Worm (Caenorhabditis elegans): ENCODE measurements around the gene T24C4.2.

DNA sequence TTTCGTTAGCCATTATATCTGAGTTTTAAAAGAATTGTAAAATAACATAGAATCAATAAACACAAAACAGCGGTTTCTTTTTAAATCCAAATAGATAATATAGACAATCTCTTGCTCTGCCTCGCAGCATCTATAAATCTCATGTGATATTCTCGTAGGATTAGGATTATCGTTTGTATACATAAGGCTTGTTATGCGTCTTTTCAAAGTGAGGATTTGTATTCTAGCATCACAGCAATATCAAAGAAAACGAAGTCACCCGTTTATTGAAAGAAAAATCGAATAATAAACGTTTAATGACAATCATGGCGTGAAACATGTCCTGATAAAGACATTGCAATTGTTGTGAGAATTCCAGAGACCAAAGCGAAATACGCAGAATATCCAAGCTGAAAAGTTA lies 2.6 kb upstream of the T24C4.2 start, which contains the start of the genes T24C4.3 and clc-20:
- TF ChIP-seq dao-5 (tag; optimal IDR thresholded peaks at IDR 0.05) (no peak), him-1 (tag; optimal IDR thresholded peaks at IDR 0.05) (no peak)

Data from whole organism, L4/young adult.